Fruit fly (Drosophila melanogaster): ENCODE results near the gene Scsalpha1.

Gene Scsalpha1

dm6 chr3L:3811089-3811488 lies 2.9 kb upstream of the Scsalpha1 start, which contains the start of the genes CG32263 and PIG-B (continued):
- TF ChIP-seq Opbp (GFP tag; IDR thresholded peaks at IDR 0.05; ENCODE audit: partially characterized antibody) (peak; percentile 80; the same call in 2 of the 3 replicates), hbn (GFP tag; IDR thresholded peaks at IDR 0.05; ENCODE audit: partially characterized antibody) (peak; percentile 69), Pdp1 (GFP tag; optimal IDR thresholded peaks at IDR 0.05) (peak in 1 of 2 experiments; percentile 37), CG15514 (GFP tag; optimal IDR thresholded peaks at IDR 0.05) (peak; percentile 42), CG17829 (tag; optimal IDR thresholded peaks at IDR 0.05) (no peak), Myb (GFP tag; optimal IDR thresholded peaks at IDR 0.05) (peak; percentile 11), CG14710 (tag; optimal IDR thresholded peaks at IDR 0.05) (peak; percentile 29), knrl (GFP tag; IDR thresholded peaks at IDR 0.05; ENCODE audit: partially characterized antibody) (peak; percentile 47; the same call in 2 of the 3 replicates), Dll (GFP tag; IDR thresholded peaks at IDR 0.05; ENCODE audit: partially characterized antibody) (peak; percentile 69; the same call in 3 of the 4 replicates), chinmo (GFP tag; IDR thresholded peaks at IDR 0.05; ENCODE audit: partially characterized antibody) (peak; percentile 83; the same call in 2 of the 4 replicates), Meics (GFP tag; optimal IDR thresholded peaks at IDR 0.05) (no peak), chif (GFP tag; optimal IDR thresholded peaks at IDR 0.05) (no peak), az2 (GFP tag; optimal IDR thresholded peaks at IDR 0.05) (no peak), run (tag; optimal IDR thresholded peaks at IDR 0.05) (peak; percentile 1), CG16813 (GFP tag; IDR thresholded peaks at IDR 0.05; ENCODE audit: partially characterized antibody) (peak; percentile 70), bigmax (GFP tag; optimal IDR thresholded peaks at IDR 0.05) (peak; percentile 87), Mad (GFP tag; optimal IDR thresholded peaks at IDR 0.05) (no peak), Sin3A (optimal IDR thresholded peaks at IDR 0.05) (peak; percentile 65), CHES-1-like (GFP tag; optimal IDR thresholded peaks at IDR 0.05) (no peak), Fer1 (GFP tag; optimal IDR thresholded peaks at IDR 0.05) (no peak), ato (GFP tag; IDR thresholded peaks at IDR 0.05; ENCODE audit: partially characterized antibody) (peak; percentile 50; the same call in 1 of the 2 replicates), B-H2 (GFP tag; optimal IDR thresholded peaks at IDR 0.05) (peak; percentile 39), CG8290 (GFP tag; optimal IDR thresholded peaks at IDR 0.05) (peak; percentile 71), CG8290 (tag; optimal IDR thresholded peaks at IDR 0.05) (peak in 1 of 2 experiments; percentile 54), CG4360 (GFP tag; IDR thresholded peaks at IDR 0.05) (0 out of 2 replicates have a peak, but pooled peaks have one; percentile 38), Sox100B (GFP tag; optimal IDR thresholded peaks at IDR 0.05) (no peak), Xbp1 (GFP tag; optimal IDR thresholded peaks at IDR 0.05) (peak; percentile 20), CoRest (tag; optimal IDR thresholded peaks at IDR 0.05) (peak; percentile 28), prd (optimal IDR thresholded peaks at IDR 0.05) (no peak), prd (GFP tag; IDR thresholded peaks at IDR 0.05) (0 out of 3 replicates have a peak, but pooled peaks have one; percentile 13), CG1603 (tag; optimal IDR thresholded peaks at IDR 0.05) (peak; percentile 47), Dbx (GFP tag; IDR thresholded peaks at IDR 0.05) (peak; percentile 8; the same call in 1 of the 3 replicates), zen2 (GFP tag; IDR thresholded peaks at IDR 0.05; ENCODE audit: partially characterized antibody) (peak; percentile 86), CG30020 (tag; optimal IDR thresholded peaks at IDR 0.05) (no peak), CG17612 (GFP tag; IDR thresholded peaks at IDR 0.05) (no peak), nmo (GFP tag; optimal IDR thresholded peaks at IDR 0.05) (peak; percentile 26), jumu (GFP tag; optimal IDR thresholded peaks at IDR 0.05) (peak; percentile 45), CG34224 (GFP tag; IDR thresholded peaks at IDR 0.05; ENCODE audit: partially characterized antibody) (peak; percentile 86), CG3847 (GFP tag; IDR thresholded peaks at IDR 0.05) (peak; percentile 57), wor (GFP tag; IDR thresholded peaks at IDR 0.05) (no peak), MESR4 (GFP tag; optimal IDR thresholded peaks at IDR 0.05) (peak; percentile 60), pho (GFP tag; optimal IDR thresholded peaks at IDR 0.05) (peak; percentile 6), ci (GFP tag; IDR thresholded peaks at IDR 0.05) (0 out of 3 replicates have a peak, but pooled peaks have one; percentile 40), Lhr (GFP tag; optimal IDR thresholded peaks at IDR 0.05) (peak; percentile 44), unc-4 (GFP tag; IDR thresholded peaks at IDR 0.05; ENCODE audit: partially characterized antibody) (peak; percentile 66), CG2116 (GFP tag; optimal IDR thresholded peaks at IDR 0.05) (peak; percentile 43), mam (GFP tag; optimal IDR thresholded peaks at IDR 0.05) (peak; percentile 30)

Data from whole organism, embryonic.